Worm (Caenorhabditis elegans): ENCODE data around the gene lea-1.
"Not testable (repeated sequence)": the region's sequence is repeated elsewhere in the genome, so short reads cannot be mapped to it uniquely, and the experiment has no call there.

Gene lea-1

ce11 chrV:9978425-9978824, 33.3 kb upstream of the lea-1 start (continued):
- peak; percentile 21 for TF ChIP-seq hrde-1 (tag; optimal IDR thresholded peaks at IDR 0.05; ENCODE audit: borderline replicate concordance)
- no peak for TF ChIP-seq ets-4 (GFP tag; optimal IDR thresholded peaks at IDR 0.05)
- TF ChIP-seq Y53G8AR.9 (GFP tag; conservative IDR thresholded peaks at IDR 0.05), result 0 out of 2 replicates have a peak, but pooled peaks have one; percentile 14
- TF ChIP-seq F10E7.11 (tag; optimal IDR thresholded peaks at IDR 0.05), result peak; percentile 33
- TF ChIP-seq xnd-1 (tag; optimal IDR thresholded peaks at IDR 0.05), result no peak
- no peak for TF ChIP-seq ceh-40 (GFP tag; IDR thresholded peaks at IDR 0.05)
- TF ChIP-seq hlh-26 (GFP tag; conservative IDR thresholded peaks at IDR 0.05), result no peak

DNA sequence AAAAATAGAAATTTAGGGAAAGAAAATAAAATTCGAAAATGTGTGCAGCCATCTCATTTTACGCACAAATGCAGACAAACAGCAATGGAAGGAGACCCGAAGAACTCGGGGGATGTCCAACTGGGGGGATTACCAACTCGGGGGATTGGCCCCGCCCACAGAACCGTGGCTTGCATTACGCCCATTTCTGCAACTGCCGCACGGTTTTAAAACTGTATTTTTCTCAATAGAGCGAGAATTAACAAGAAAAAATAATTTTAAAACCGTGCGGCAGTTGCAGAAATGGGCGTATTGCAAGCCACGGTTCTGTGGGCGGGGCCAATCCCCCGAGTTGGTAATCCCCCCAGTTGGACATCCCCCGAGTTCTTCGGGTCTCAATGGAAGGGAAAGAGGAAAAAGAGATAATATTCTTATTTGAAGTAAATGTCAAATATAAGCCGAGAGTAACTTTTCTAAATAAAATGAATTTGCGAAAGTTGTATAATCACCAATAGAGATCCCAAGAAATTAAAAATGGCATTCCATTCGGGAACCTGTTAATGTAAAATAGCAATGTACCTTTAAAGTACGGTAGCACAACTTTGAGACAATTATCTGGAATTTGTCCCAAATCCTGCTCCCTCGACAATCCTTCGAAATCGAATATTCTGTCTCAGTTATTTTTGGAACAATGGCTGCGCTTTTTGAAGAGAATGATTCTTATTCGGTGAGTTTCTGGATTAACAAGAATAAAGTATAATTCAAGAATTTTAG, 30.8 kb upstream of the lea-1 start, which contains the start of the genes ruvb-1 and tofu-1:
Gene ruvb-1 (minus strand): TSS at position 72 of the 753 bp plus-strand sequence.
Gene tofu-1 (plus strand): TSS at position 417 of the 753 bp plus-strand sequence.
- peak; percentile 67 for TF ChIP-seq F33H1.4 (GFP tag; IDR thresholded peaks at IDR 0.05)
- TF ChIP-seq rpc-1 (optimal IDR thresholded peaks at IDR 0.05), result peak; percentile 34
- TF ChIP-seq rpc-1 (tag; optimal IDR thresholded peaks at IDR 0.05), result not testable (repeated sequence)
- TF ChIP-seq athp-1 (tag; optimal IDR thresholded peaks at IDR 0.05), result peak; percentile 43
- TF ChIP-seq egrh-3 (GFP tag; IDR thresholded peaks at IDR 0.05), result peak; percentile 57
- peak; percentile 23 for TF ChIP-seq lin-54 (GFP tag; optimal IDR thresholded peaks at IDR 0.05)
- peak; percentile 14 for TF ChIP-seq him-1 (tag; optimal IDR thresholded peaks at IDR 0.05)
- 0 out of 2 replicates have a peak, but pooled peaks have one; percentile 52 for TF ChIP-seq ztf-28 (GFP tag; IDR thresholded peaks at IDR 0.05)
- TF ChIP-seq ekl-4 (GFP tag; IDR thresholded peaks at IDR 0.05), result peak; percentile 60; the same call in 1 of the 2 replicates
- 0 out of 2 replicates have a peak, but pooled peaks have one; percentile 15 for TF ChIP-seq B0336.3 (GFP tag; IDR thresholded peaks at IDR 0.05)
- peak; percentile 4 for TF ChIP-seq unc-130 (GFP tag; optimal IDR thresholded peaks at IDR 0.05)
- TF ChIP-seq lin-26 (GFP tag; IDR thresholded peaks at IDR 0.05), result peak; percentile 33; the same call in 1 of the 2 replicates
- TF ChIP-seq K12H6.12 (tag; optimal IDR thresholded peaks at IDR 0.05), result peak; percentile 14
- 0 out of 2 replicates have a peak, but pooled peaks have one; percentile 29 for TF ChIP-seq zfh-2 (GFP tag; conservative IDR thresholded peaks at IDR 0.05)
- peak; percentile 74 for TF ChIP-seq attf-5 (GFP tag; optimal IDR thresholded peaks at IDR 0.05)
- TF ChIP-seq nfyb-1 (GFP tag; IDR thresholded peaks at IDR 0.05), result peak; percentile 80; the same call in 1 of the 2 replicates
- TF ChIP-seq ztf-26 (tag; optimal IDR thresholded peaks at IDR 0.05), result peak; percentile 58
- TF ChIP-seq ceh-100 (GFP tag; IDR thresholded peaks at IDR 0.05), result peak; percentile 97
- TF ChIP-seq aptf-2 (GFP tag; conservative IDR thresholded peaks at IDR 0.05), result 0 out of 2 replicates have a peak, but pooled peaks have one; percentile 62
- peak; percentile 59 for TF ChIP-seq rcor-1 (GFP tag; IDR thresholded peaks at IDR 0.05)
- TF ChIP-seq hsf-1 (GFP tag; IDR thresholded peaks at IDR 0.05), result 0 out of 2 replicates have a peak, but pooled peaks have one; percentile 38
- peak; percentile 15 for TF ChIP-seq T07F8.4 (tag; optimal IDR thresholded peaks at IDR 0.05)
- 0 out of 2 replicates have a peak, but pooled peaks have one; percentile 56 for TF ChIP-seq bed-2 (GFP tag; IDR thresholded peaks at IDR 0.05)
- peak; percentile 12; the same call in 1 of the 2 replicates for TF ChIP-seq attf-3 (GFP tag; conservative IDR thresholded peaks at IDR 0.05)
- TF ChIP-seq nhr-90 (tag; optimal IDR thresholded peaks at IDR 0.05), result peak; percentile 29
- TF ChIP-seq C06A6.2 (GFP tag; conservative IDR thresholded peaks at IDR 0.05), result peak; percentile 94
- TF ChIP-seq ztf-18 (tag; optimal IDR thresholded peaks at IDR 0.05), result peak; percentile 50
- TF ChIP-seq dox-1 (GFP tag; IDR thresholded peaks at IDR 0.05), result peak; percentile 54; the same call in 1 of the 2 replicates
- TF ChIP-seq hmg-1.2 (GFP tag; IDR thresholded peaks at IDR 0.05), result peak; percentile 49
- peak; percentile 44 for TF ChIP-seq xnd-1 (tag; optimal IDR thresholded peaks at IDR 0.05)
- peak; percentile 59 for TF ChIP-seq ceh-27 (GFP tag; optimal IDR thresholded peaks at IDR 0.05)
- TF ChIP-seq Y53G8AR.9 (GFP tag; conservative IDR thresholded peaks at IDR 0.05), result peak; percentile 64
- peak; percentile 14 for TF ChIP-seq tbp1 (GFP tag; optimal IDR thresholded peaks at IDR 0.05)
- peak; percentile 70 for TF ChIP-seq madf-10 (tag; optimal IDR thresholded peaks at IDR 0.05)
- peak; percentile 37 for TF ChIP-seq F23B12.7 (tag; optimal IDR thresholded peaks at IDR 0.05; ENCODE audit: insufficient read depth)
- peak; percentile 35 for TF ChIP-seq D2030.7 (GFP tag; IDR thresholded peaks at IDR 0.05)
- peak; percentile 60 for TF ChIP-seq nhr-80 (tag; optimal IDR thresholded peaks at IDR 0.05)
- TF ChIP-seq Y95B8A.8 (GFP tag; IDR thresholded peaks at IDR 0.05), result 0 out of 2 replicates have a peak, but pooled peaks have one; percentile 14
- TF ChIP-seq ZK185.1 (tag; optimal IDR thresholded peaks at IDR 0.05; ENCODE audit: poor library complexity, severe bottlenecking), result peak; percentile 58
- 0 out of 2 replicates have a peak, but pooled peaks have one; percentile 21 for TF ChIP-seq ceh-91 (GFP tag; IDR thresholded peaks at IDR 0.05)
